Fruit fly (Drosophila melanogaster) whole organism, embryonic: ENCODE results near the gene CG7794.

Experiments
- Abd-B ChIP-seq: fragments of 200-800 bp; sonication (Bioruptor generic); optimal IDR thresholded peaks from 2 replicates; lab custom pipeline; 2018; ENCODE audit warnings: missing biosample characterization, mild to moderate bottlenecking, missing genetic modification characterization, moderate library complexity
- B-H1 ChIP-seq: fragments of 200-800 bp; sonication (Bioruptor generic); IDR thresholded peaks from 3 replicates; pipeline ENCODE4 v1.3.6; 2022; ENCODE audit warnings: missing biosample characterization, missing genetic modification characterization
- BtbVII ChIP-seq: fragments of 200-800 bp; sonication (Bioruptor generic); optimal IDR thresholded peaks from 3 replicates; lab custom pipeline; 2017; ENCODE audit warnings: missing biosample characterization, mild to moderate bottlenecking, missing genetic modification characterization
- CG10147 ChIP-seq: fragments of 200-800 bp; sonication (Bioruptor generic); optimal IDR thresholded peaks from 2 replicates; lab custom pipeline; 2019; ENCODE audit warnings: missing biosample characterization, mild to moderate bottlenecking, missing genetic modification characterization, moderate library complexity
- CG12219 ChIP-seq: fragments of 200-800 bp; sonication (Bioruptor generic); optimal IDR thresholded peaks from 3 replicates; lab custom pipeline; 2018; ENCODE audit warnings: missing biosample characterization, mild to moderate bottlenecking, missing genetic modification characterization
- CG13123 ChIP-seq: fragments of 200-800 bp; sonication (Bioruptor generic); optimal IDR thresholded peaks from 2 replicates; lab custom pipeline; 2016; ENCODE audit warnings: missing biosample characterization, missing genetic modification characterization
- CG13775 ChIP-seq: fragments of 200-800 bp; sonication (Bioruptor generic); optimal IDR thresholded peaks from 3 replicates; lab custom pipeline; 2017; ENCODE audit warnings: missing biosample characterization, mild to moderate bottlenecking, missing genetic modification characterization
- CG14050 ChIP-seq: fragments of 200-800 bp; sonication (Bioruptor generic); IDR thresholded peaks from 3 replicates; pipeline ENCODE4 v1.3.6; 2022; ENCODE audit warnings: missing biosample characterization, missing genetic modification characterization
- CG15514 ChIP-seq: fragments of 200-800 bp; sonication (Bioruptor generic); optimal IDR thresholded peaks from 3 replicates; lab custom pipeline; 2017; ENCODE audit warnings: missing biosample characterization, missing genetic modification characterization, mild to moderate bottlenecking, moderate library complexity, missing genetic modification reagents
- CG16779 ChIP-seq: fragments of 200-800 bp; sonication (Bioruptor generic); IDR thresholded peaks from 2 replicates; pipeline ENCODE4 v1.3.6; 2022; ENCODE audit warnings: missing biosample characterization, missing genetic modification characterization
- CG16863 ChIP-seq: fragments of 200-800 bp; sonication (Bioruptor generic); optimal IDR thresholded peaks from 3 replicates; lab custom pipeline; 2016; ENCODE audit warnings: missing biosample characterization, missing genetic modification characterization
- CG17359 ChIP-seq: fragments of 200-800 bp; sonication (Bioruptor generic); optimal IDR thresholded peaks from 3 replicates; lab custom pipeline; 2018; ENCODE audit warnings: missing biosample characterization, mild to moderate bottlenecking, missing genetic modification characterization, moderate library complexity
- CG17829 ChIP-seq: fragments of 200-800 bp; optimal IDR thresholded peaks from 2 replicates; lab custom pipeline; 2019; ENCODE audit warnings: missing biosample characterization, mild to moderate bottlenecking, missing genetic modification characterization, moderate library complexity
- CG18599 ChIP-seq: fragments of 200-800 bp; sonication (Bioruptor generic); optimal IDR thresholded peaks from 3 replicates; lab custom pipeline; 2017; ENCODE audit warnings: missing biosample characterization, missing genetic modification characterization, mild to moderate bottlenecking, moderate library complexity, missing genetic modification reagents
- CG2202 ChIP-seq: fragments of 200-800 bp; sonication (Bioruptor generic); optimal IDR thresholded peaks from 2 replicates; lab custom pipeline; 2018; ENCODE audit warnings: missing biosample characterization, mild to moderate bottlenecking, missing genetic modification characterization
- CG2875 ChIP-seq: fragments of 200-800 bp; sonication (Bioruptor generic); optimal IDR thresholded peaks from 2 replicates; lab custom pipeline; 2017; ENCODE audit warnings: missing biosample characterization, mild to moderate bottlenecking, missing genetic modification characterization, missing genetic modification reagents
- CG30403 ChIP-seq: fragments of 200-800 bp; sonication (Bioruptor generic); optimal IDR thresholded peaks from 3 replicates; lab custom pipeline; 2016; ENCODE audit warnings: missing biosample characterization, missing genetic modification characterization
- CG31388 ChIP-seq: fragments of 200-800 bp; sonication (Bioruptor generic); optimal IDR thresholded peaks from 2 replicates; lab custom pipeline; 2016; ENCODE audit warnings: missing biosample characterization, missing genetic modification characterization
- CG32772 ChIP-seq: fragments of 200-800 bp; sonication (Bioruptor generic); IDR thresholded peaks from 2 replicates; pipeline ENCODE4 v1.3.6; 2022; ENCODE audit warnings: missing biosample characterization, missing genetic modification characterization
- CG3726 ChIP-seq: fragments of 200-800 bp; sonication (Bioruptor generic); IDR thresholded peaks from 3 replicates; pipeline ENCODE4, ENCODE4 v1.3.6; 2022; ENCODE audit warnings: missing biosample characterization, missing genetic modification characterization
- CG4820 ChIP-seq: fragments of 200-800 bp; sonication (Bioruptor generic); optimal IDR thresholded peaks from 3 replicates; lab custom pipeline; 2016; ENCODE audit warnings: missing biosample characterization, missing genetic modification characterization
- CG7357 ChIP-seq: fragments of 200-800 bp; sonication (Bioruptor generic); IDR thresholded peaks from 3 replicates; pipeline ENCODE4 v1.3.6; 2022; ENCODE audit warnings: missing biosample characterization, missing genetic modification characterization
- CoRest ChIP-seq: fragments of 200-800 bp; sonication (Bioruptor generic); optimal IDR thresholded peaks from 3 replicates; lab custom pipeline; 2018; ENCODE audit warnings: missing biosample characterization, mild to moderate bottlenecking, missing genetic modification characterization, moderate library complexity
- Doc3 ChIP-seq: fragments of 200-800 bp; sonication (Bioruptor generic); IDR thresholded peaks from 3 replicates; pipeline ENCODE4 v1.3.6; 2022; ENCODE audit warnings: missing biosample characterization, missing genetic modification characterization; ENCODE audit not compliant: partially characterized antibody
- H2.0 ChIP-seq: fragments of 200-800 bp; sonication (Bioruptor generic); IDR thresholded peaks from 2 replicates; pipeline ENCODE4 v1.3.6; 2022; ENCODE audit warnings: missing biosample characterization, missing genetic modification characterization
- HLHmδ ChIP-seq: fragments of 200-800 bp; sonication (Bioruptor generic); optimal IDR thresholded peaks from 2 replicates; lab custom pipeline; 2018; ENCODE audit warnings: missing biosample characterization, mild to moderate bottlenecking, missing genetic modification characterization, moderate library complexity
- Hr39 ChIP-seq: fragments of >200 bp; optimal IDR thresholded peaks from 2 replicates; lab custom pipeline; 2017
- Hr78 ChIP-seq, 2 experiments: fragments of 200-800 bp in 1 of 2; fragments of >200 bp in 1 of 2; sonication (Bioruptor generic) in 1 of 2; optimal IDR thresholded peaks; 2 replicates each; lab custom pipeline; 2017 to 2019; ENCODE audit warnings: missing biosample characterization in 2 of 2, missing genetic modification characterization in 2 of 2, mild to moderate bottlenecking in 1 of 2, moderate library complexity in 1 of 2
- Lhr ChIP-seq: fragments of 200-800 bp; sonication (Bioruptor generic); optimal IDR thresholded peaks from 3 replicates; lab custom pipeline; 2017; ENCODE audit warnings: mild to moderate bottlenecking, missing biosample characterization, missing genetic modification reagents, missing genetic modification characterization
- MBD-R2 ChIP-seq: fragments of 200-800 bp; sonication (Bioruptor generic); IDR thresholded peaks from 2 replicates; pipeline ENCODE4 v1.3.6; 2022; ENCODE audit warnings: missing biosample characterization, missing genetic modification characterization
- NfI ChIP-seq: fragments of 200-800 bp; sonication (Bioruptor generic); optimal IDR thresholded peaks from 3 replicates; lab custom pipeline; 2018; ENCODE audit warnings: missing biosample characterization, mild to moderate bottlenecking, missing genetic modification characterization, moderate library complexity
- Oaz ChIP-seq: fragments of 200-800 bp; sonication (Bioruptor generic); IDR thresholded peaks from 2 replicates; pipeline ENCODE4 v1.3.6; 2022; ENCODE audit warnings: missing biosample characterization, missing genetic modification characterization
- Pdp1 ChIP-seq, 2 experiments: fragments of 200-800 bp; sonication (Bioruptor generic); optimal IDR thresholded peaks; 3 replicates each; lab custom pipeline; 2016; ENCODE audit warnings: missing biosample characterization in 2 of 2, missing genetic modification characterization in 2 of 2, mild to moderate bottlenecking in 1 of 2, moderate library complexity in 1 of 2
- Side ChIP-seq: fragments of 200-800 bp; sonication (Bioruptor generic); optimal IDR thresholded peaks from 2 replicates; lab custom pipeline; 2016; ENCODE audit warnings: missing biosample characterization, missing genetic modification characterization
- Taf1 ChIP-seq: fragments of 200-800 bp; sonication (Bioruptor generic); IDR thresholded peaks from 2 replicates; pipeline ENCODE4 v1.3.6; 2022; ENCODE audit warnings: missing biosample characterization, missing genetic modification characterization
- br ChIP-seq: fragments of >200 bp; optimal IDR thresholded peaks from 2 replicates; lab custom pipeline; 2017
- cad ChIP-seq: fragments of >200 bp; optimal IDR thresholded peaks from 2 replicates; lab custom pipeline; 2017; ENCODE audit warnings: missing biosample characterization, missing genetic modification characterization
- crp ChIP-seq, 2 experiments: fragments of 200-800 bp; sonication (Bioruptor generic); optimal IDR thresholded peaks; 2 replicates in 1 of 2; 3 replicates in 1 of 2; lab custom pipeline; 2017; ENCODE audit warnings: missing biosample characterization in 2 of 2, missing genetic modification characterization in 2 of 2, mild to moderate bottlenecking in 1 of 2, moderate library complexity in 1 of 2
- danr ChIP-seq: fragments of 200-800 bp; sonication (Bioruptor generic); IDR thresholded peaks from 2 replicates; pipeline ENCODE4 v1.3.6; 2022; ENCODE audit warnings: missing biosample characterization, missing genetic modification characterization
- dpn ChIP-seq, 2 experiments: fragments of 200-800 bp; sonication (Bioruptor generic); optimal IDR thresholded peaks; 3 replicates each; lab custom pipeline; 2016; ENCODE audit warnings: missing biosample characterization in 2 of 2, missing genetic modification characterization in 2 of 2
- dysf ChIP-seq: fragments of 200-800 bp; sonication (Bioruptor generic); IDR thresholded peaks from 3 replicates; pipeline ENCODE4 v1.3.6; 2022; ENCODE audit warnings: missing biosample characterization, missing genetic modification characterization
- fru ChIP-seq: fragments of >200 bp; optimal IDR thresholded peaks from 2 replicates; lab custom pipeline; 2017
- grau ChIP-seq: fragments of 200-800 bp; optimal IDR thresholded peaks from 3 replicates; lab custom pipeline; 2019; ENCODE audit warnings: missing biosample characterization, mild to moderate bottlenecking, missing genetic modification characterization, moderate library complexity
- lab ChIP-seq: fragments of 200-800 bp; sonication (Bioruptor generic); optimal IDR thresholded peaks from 3 replicates; lab custom pipeline; 2017; ENCODE audit warnings: missing biosample characterization, missing genetic modification characterization, mild to moderate bottlenecking, moderate library complexity, missing genetic modification reagents
- ranshi ChIP-seq: fragments of 200-800 bp; sonication (Bioruptor generic); IDR thresholded peaks from 2 replicates; pipeline ENCODE4 v1.3.6; 2022; ENCODE audit warnings: missing biosample characterization, missing genetic modification characterization
- salm ChIP-seq: fragments of 200-800 bp; sonication (Bioruptor generic); optimal IDR thresholded peaks from 2 replicates; lab custom pipeline; 2018; ENCODE audit warnings: missing biosample characterization, mild to moderate bottlenecking, missing genetic modification characterization
- sob ChIP-seq: fragments of 200-800 bp; sonication (Bioruptor generic); IDR thresholded peaks from 2 replicates; pipeline ENCODE4 v1.3.6; 2022; ENCODE audit warnings: missing biosample characterization, missing genetic modification characterization
- tin ChIP-seq: fragments of 200-800 bp; sonication (Bioruptor generic); optimal IDR thresholded peaks from 3 replicates; lab custom pipeline; 2016; ENCODE audit warnings: missing biosample characterization, missing genetic modification characterization
- toy ChIP-seq: fragments of 200-800 bp; sonication (Bioruptor generic); IDR thresholded peaks from 2 replicates; pipeline ENCODE4 v1.3.6; 2022; ENCODE audit warnings: missing biosample characterization, missing genetic modification characterization
- usp ChIP-seq: fragments of >200 bp; optimal IDR thresholded peaks from 2 replicates; lab custom pipeline; 2017; ENCODE audit warnings: missing biosample characterization, missing genetic modification characterization
- wdn ChIP-seq: fragments of 200-800 bp; sonication (Bioruptor generic); IDR thresholded peaks from 2 replicates; pipeline ENCODE4 v1.3.6; 2022; ENCODE audit warnings: missing biosample characterization, missing genetic modification characterization
- zfh1 ChIP-seq: fragments of 200-800 bp; sonication (Bioruptor generic); IDR thresholded peaks from 3 replicates; pipeline ENCODE4 v1.3.6; 2022; ENCODE audit warnings: missing biosample characterization, missing genetic modification characterization

Gene CG7794

dm6 chr3R:18021261-18021679, 2.2 kb upstream of the CG7794 start, which contains the start of gene CG7785 (continued):
- TF ChIP-seq fru (lab: Kevin White, UChicago) (no peak), ranshi (GFP tag; lab: Robert Waterston, UW) (no peak), danr (GFP tag; lab: Robert Waterston, UW) (0 out of 2 replicates have a peak, but pooled peaks have one; percentile 9), sob (GFP tag; lab: Robert Waterston, UW) (peak; percentile 45; the same call in 1 of the 2 replicates), wdn (GFP tag; lab: Robert Waterston, UW) (no peak; the same call in 1 of the 2 replicates), CG2875 (GFP tag; lab: Kevin White, UChicago) (peak; percentile 8), salm (tag; lab: Kevin White, UChicago) (no peak), BtbVII (no peak), CG12219 (GFP tag; lab: Kevin White, UChicago) (no peak), B-H1 (no peak), CG2202 (tag; lab: Kevin White, UChicago) (peak; percentile 4), CG15514 (GFP tag; lab: Kevin White, UChicago) (peak; percentile 43), CG7357 (no peak), zfh1 (GFP tag; lab: Robert Waterston, UW) (peak; percentile 40; the same call in 1 of the 3 replicates), CG16863 (GFP tag; lab: Kevin White, UChicago) (peak; percentile 43), CG3726 (GFP tag; lab: Robert Waterston, UW) (no peak), toy (GFP tag; lab: Robert Waterston, UW) (no peak), CG14050 (no peak), CG32772 (GFP tag; lab: Robert Waterston, UW) (no peak), dysf (peak; percentile 56; the same call in 2 of the 3 replicates), MBD-R2 (GFP tag; lab: Robert Waterston, UW) (peak; percentile 75), lab (GFP tag; lab: Kevin White, UChicago) (peak; percentile 24), HLHmδ (GFP tag; lab: Kevin White, UChicago) (no peak), tin (GFP tag; lab: Kevin White, UChicago) (peak; percentile 13), grau (tag; lab: Kevin White, UChicago) (peak; percentile 53), crp (GFP tag; optimal IDR thresholded peaks at IDR 0.05; lab: Kevin White, UChicago) (peak; percentile 85 to 95), CG10147 (peak; percentile 62), Hr78 (GFP tag; optimal IDR thresholded peaks at IDR 0.05; lab: Kevin White, UChicago) (no peak), NfI (GFP tag; lab: Kevin White, UChicago) (peak; percentile 68), CG13775 (GFP tag; lab: Kevin White, UChicago) (peak; percentile 59), br (lab: Kevin White, UChicago) (no peak), CG30403 (GFP tag; lab: Kevin White, UChicago) (peak; percentile 77), Hr39 (lab: Kevin White, UChicago) (no peak), CoRest (peak; percentile 79), Lhr (GFP tag; lab: Kevin White, UChicago) (peak; percentile 68), H2.0 (GFP tag; lab: Robert Waterston, UW) (peak; percentile 16; the same call in 1 of the 2 replicates), CG31388 (GFP tag; lab: Kevin White, UChicago) (peak; percentile 34), CG4820 (GFP tag; lab: Kevin White, UChicago) (peak; percentile 39), Doc3 (GFP tag; lab: Robert Waterston, UW) (no peak), CG17829 (tag; lab: Kevin White, UChicago) (peak; percentile 62), Pdp1 (GFP tag; optimal IDR thresholded peaks at IDR 0.05; lab: Kevin White, UChicago) (peak; percentile 31 to 66), dpn (GFP tag; optimal IDR thresholded peaks at IDR 0.05; lab: Kevin White, UChicago) (peak; percentile 48 to 65), cad (no peak), Taf1 (GFP tag; lab: Robert Waterston, UW) (no peak), CG16779 (GFP tag; lab: Robert Waterston, UW) (no peak), CG13123 (GFP tag; lab: Kevin White, UChicago) (no peak), CG18599 (GFP tag; lab: Kevin White, UChicago) (no peak), CG17359 (tag; lab: Kevin White, UChicago) (peak; percentile 64), Abd-B (GFP tag; lab: Kevin White, UChicago) (peak; percentile 40), usp (no peak), Oaz (GFP tag; lab: Robert Waterston, UW) (no peak), Side (peak; percentile 47)
